Fruit fly (Drosophila melanogaster) whole organism, embryonic: ENCODE results near the gene CG14837.
A peak's percentile ranks its signal among the peaks of the same experiment; 100 is the strongest.

ENCODE experiments used
- CG10209 ChIP-seq: fragments of 200-800 bp; sonication (Bioruptor generic); optimal IDR thresholded peaks from 3 replicates; lab custom pipeline; 2017; ENCODE audit warnings: missing biosample characterization, mild to moderate bottlenecking, missing genetic modification characterization, missing genetic modification reagents
- CG10462 ChIP-seq: fragments of 200-800 bp; sonication (Bioruptor generic); optimal IDR thresholded peaks from 2 replicates; lab custom pipeline; 2016; ENCODE audit warnings: missing biosample characterization, missing genetic modification characterization
- CG10959 ChIP-seq: fragments of 200-800 bp; sonication (Bioruptor generic); IDR thresholded peaks from 2 replicates; pipeline ENCODE4 v1.3.6; 2022; ENCODE audit warnings: missing biosample characterization, missing genetic modification characterization
- CG11456 ChIP-seq: fragments of 200-800 bp; sonication (Bioruptor generic); IDR thresholded peaks from 3 replicates; pipeline ENCODE4 v1.3.6; 2022; ENCODE audit warnings: missing biosample characterization, missing genetic modification characterization
- CG11723 ChIP-seq: fragments of 200-800 bp; sonication (Bioruptor generic); optimal IDR thresholded peaks from 2 replicates; lab custom pipeline; 2017; ENCODE audit warnings: missing biosample characterization, mild to moderate bottlenecking, missing genetic modification characterization
- CG12769 ChIP-seq: fragments of 200-800 bp; sonication (Bioruptor generic); optimal IDR thresholded peaks from 2 replicates; lab custom pipeline; 2019; ENCODE audit warnings: missing biosample characterization, mild to moderate bottlenecking, missing genetic modification characterization, moderate library complexity
- CG13123 ChIP-seq: fragments of 200-800 bp; sonication (Bioruptor generic); optimal IDR thresholded peaks from 2 replicates; lab custom pipeline; 2016; ENCODE audit warnings: missing biosample characterization, missing genetic modification characterization
- CG1529 ChIP-seq: fragments of 200-800 bp; sonication (Bioruptor generic); optimal IDR thresholded peaks from 3 replicates; lab custom pipeline; 2018; ENCODE audit warnings: missing biosample characterization, missing genetic modification characterization
- CG16863 ChIP-seq: fragments of 200-800 bp; sonication (Bioruptor generic); optimal IDR thresholded peaks from 3 replicates; lab custom pipeline; 2016; ENCODE audit warnings: missing biosample characterization, missing genetic modification characterization
- CG17385 ChIP-seq: fragments of 200-800 bp; sonication (Bioruptor generic); optimal IDR thresholded peaks from 3 replicates; lab custom pipeline; 2018; ENCODE audit warnings: missing biosample characterization, mild to moderate bottlenecking, missing genetic modification characterization
- CG18262 ChIP-seq: fragments of 200-800 bp; optimal IDR thresholded peaks from 3 replicates; lab custom pipeline; 2019; ENCODE audit warnings: missing biosample characterization, mild to moderate bottlenecking, missing genetic modification characterization, moderate library complexity
- CG31441 ChIP-seq: fragments of 200-800 bp; sonication (Bioruptor generic); IDR thresholded peaks from 2 replicates; pipeline ENCODE4 v1.3.6; 2022; ENCODE audit warnings: missing biosample characterization, missing genetic modification characterization
- CG4360 ChIP-seq: fragments of 200-800 bp; sonication (Bioruptor generic); IDR thresholded peaks from 2 replicates; pipeline ENCODE4 v1.3.6; 2022; ENCODE audit warnings: missing biosample characterization, missing genetic modification characterization
- CG7357 ChIP-seq: fragments of 200-800 bp; sonication (Bioruptor generic); IDR thresholded peaks from 3 replicates; pipeline ENCODE4 v1.3.6; 2022; ENCODE audit warnings: missing biosample characterization, missing genetic modification characterization
- CG7786 ChIP-seq: fragments of 200-800 bp; sonication (Bioruptor generic); optimal IDR thresholded peaks from 2 replicates; lab custom pipeline; 2016; ENCODE audit warnings: missing biosample characterization, missing genetic modification characterization
- Camta ChIP-seq: fragments of 200-800 bp; sonication (Bioruptor generic); optimal IDR thresholded peaks from 2 replicates; lab custom pipeline; 2016; ENCODE audit warnings: missing biosample characterization, missing genetic modification characterization
- Doc2 ChIP-seq: fragments of 200-800 bp; sonication (Bioruptor generic); IDR thresholded peaks from 2 replicates; pipeline ENCODE4 v1.3.6; 2022; ENCODE audit warnings: missing biosample characterization, missing genetic modification characterization
- E2f2 ChIP-seq: fragments of 200-800 bp; sonication (Bioruptor generic); IDR thresholded peaks from 2 replicates; pipeline ENCODE4 v1.3.6; 2022; ENCODE audit warnings: missing biosample characterization, missing genetic modification characterization
- Elba2 ChIP-seq: fragments of 200-800 bp; sonication (Bioruptor generic); optimal IDR thresholded peaks from 3 replicates; lab custom pipeline; 2016; ENCODE audit warnings: missing biosample characterization, missing genetic modification characterization
- Ets65A ChIP-seq: fragments of 200-800 bp; sonication (Bioruptor generic); peaks from one replicate; lab custom pipeline; 2016; ENCODE audit warnings: missing biosample characterization, missing genetic modification characterization
- GATAe ChIP-seq: fragments of 200-800 bp; sonication (Bioruptor generic); conservative IDR thresholded peaks from 2 replicates; pipeline ENCODE4 v1.3.6; 2022; ENCODE audit warnings: missing biosample characterization, missing genetic modification characterization
- Gug ChIP-seq: fragments of 200-800 bp; sonication (Bioruptor generic); IDR thresholded peaks from 4 replicates; pipeline ENCODE4 v1.3.6; 2022; ENCODE audit warnings: missing biosample characterization, missing genetic modification characterization
- HLH3B ChIP-seq: fragments of 200-800 bp; sonication (Bioruptor generic); IDR thresholded peaks from 2 replicates; pipeline ENCODE4 v1.3.6; 2022; ENCODE audit warnings: missing biosample characterization, missing genetic modification characterization
- Hr3 ChIP-seq: fragments of 200-800 bp; sonication (Bioruptor generic); optimal IDR thresholded peaks from 3 replicates; lab custom pipeline; 2016; ENCODE audit warnings: missing biosample characterization, missing genetic modification characterization
- Kr ChIP-seq: fragments of 200-800 bp; sonication (Bioruptor generic); optimal IDR thresholded peaks from 2 replicates; lab custom pipeline; 2017; ENCODE audit warnings: missing biosample characterization, mild to moderate bottlenecking, missing genetic modification characterization
- Med ChIP-seq: fragments of 200-800 bp; sonication (Bioruptor generic); peaks from one replicate; lab custom pipeline; 2016; ENCODE audit warnings: missing biosample characterization, missing genetic modification characterization, mild to moderate bottlenecking, inconsistent platforms, moderate library complexity
- PHDP ChIP-seq: fragments of 200-800 bp; sonication (Bioruptor generic); optimal IDR thresholded peaks from 3 replicates; lab custom pipeline; 2018; ENCODE audit warnings: missing biosample characterization, mild to moderate bottlenecking, missing genetic modification characterization, moderate library complexity
- Sox102F ChIP-seq: fragments of 200-800 bp; sonication (Bioruptor generic); optimal IDR thresholded peaks from 2 replicates; lab custom pipeline; 2018; ENCODE audit warnings: missing biosample characterization, mild to moderate bottlenecking, missing genetic modification characterization, moderate library complexity
- Sry-β ChIP-seq: fragments of 200-800 bp; sonication (Bioruptor generic); optimal IDR thresholded peaks from 2 replicates; lab custom pipeline; 2018; ENCODE audit warnings: missing biosample characterization, mild to moderate bottlenecking, missing genetic modification characterization, moderate library complexity
- Ssrp ChIP-seq: fragments of 200-800 bp; sonication (Bioruptor generic); optimal IDR thresholded peaks from 2 replicates; lab custom pipeline; 2018; ENCODE audit warnings: missing biosample characterization, mild to moderate bottlenecking, missing genetic modification characterization, moderate library complexity
- Tbp ChIP-seq: fragments of >200 bp; optimal IDR thresholded peaks from 2 replicates; lab custom pipeline; 2018; ENCODE audit warnings: missing biosample characterization, missing genetic modification characterization
- Trl ChIP-seq, 3 experiments: fragments of >200 bp in 2 of 3; fragments of 200-800 bp in 1 of 3; sonication (Bioruptor generic) in 1 of 3; optimal IDR thresholded peaks; 2 replicates in 1 of 3; 3 replicates in 2 of 3; lab custom pipeline; 2016 to 2017; ENCODE audit warnings: missing biosample characterization in 1 of 3, missing genetic modification characterization in 1 of 3
- Xrp1 ChIP-seq: fragments of 200-800 bp; sonication (Bioruptor generic); IDR thresholded peaks from 2 replicates; pipeline ENCODE4 v1.3.6; 2022; ENCODE audit warnings: missing biosample characterization, missing genetic modification characterization
- ash1 ChIP-seq: fragments of 200-800 bp; sonication (Bioruptor generic); optimal IDR thresholded peaks from 2 replicates; lab custom pipeline; 2018; ENCODE audit warnings: missing biosample characterization, mild to moderate bottlenecking, missing genetic modification characterization
- bab2 ChIP-seq: fragments of 200-800 bp; sonication (Bioruptor generic); optimal IDR thresholded peaks from 2 replicates; lab custom pipeline; 2016; ENCODE audit warnings: missing biosample characterization, missing genetic modification characterization
- cg ChIP-seq: fragments of 200-800 bp; sonication (Bioruptor generic); optimal IDR thresholded peaks from 3 replicates; lab custom pipeline; 2019; ENCODE audit warnings: missing biosample characterization, mild to moderate bottlenecking, missing genetic modification characterization, moderate library complexity
- crol ChIP-seq: fragments of 200-800 bp; sonication (Bioruptor generic); IDR thresholded peaks from 2 replicates; pipeline ENCODE4 v1.3.6; 2022; ENCODE audit warnings: missing biosample characterization, missing genetic modification characterization
- hkb ChIP-seq, 2 experiments: fragments of 200-800 bp in 1 of 2; fragments of >200 bp in 1 of 2; sonication (Bioruptor generic) in 1 of 2; IDR thresholded peaks in 1 of 2; optimal IDR thresholded peaks in 1 of 2; 2 replicates each; pipeline versions ENCODE4 v1.3.6 to Lab custom; 2017 to 2022; ENCODE audit warnings: missing biosample characterization in 1 of 2, missing genetic modification characterization in 1 of 2
- onecut ChIP-seq: fragments of 200-800 bp; sonication (Bioruptor generic); IDR thresholded peaks from 2 replicates; pipeline ENCODE4 v1.3.6; 2022; ENCODE audit warnings: missing biosample characterization, missing genetic modification characterization
- prd ChIP-seq, 3 experiments: fragments of >200 bp in 2 of 3; fragments of 200-800 bp in 1 of 3; sonication (Bioruptor generic) in 1 of 3; optimal IDR thresholded peaks in 2 of 3; IDR thresholded peaks in 1 of 3; 2 replicates in 2 of 3; 3 replicates in 1 of 3; pipeline versions ENCODE4 v1.3.6 to Lab custom; 2017 to 2022; ENCODE audit warnings: missing biosample characterization in 1 of 3, missing genetic modification characterization in 1 of 3
- sd ChIP-seq: fragments of 200-800 bp; sonication (Bioruptor generic); optimal IDR thresholded peaks from 3 replicates; lab custom pipeline; 2018; ENCODE audit warnings: missing biosample characterization, mild to moderate bottlenecking, missing genetic modification characterization, moderate library complexity
- sob ChIP-seq: fragments of 200-800 bp; sonication (Bioruptor generic); IDR thresholded peaks from 2 replicates; pipeline ENCODE4 v1.3.6; 2022; ENCODE audit warnings: missing biosample characterization, missing genetic modification characterization
- stc ChIP-seq: fragments of 200-800 bp; sonication (Bioruptor generic); IDR thresholded peaks from 2 replicates; pipeline ENCODE4 v1.3.6; 2022; ENCODE audit warnings: missing biosample characterization, missing genetic modification characterization
- tgo ChIP-seq: fragments of 200-800 bp; sonication (Bioruptor generic); IDR thresholded peaks from 3 replicates; pipeline ENCODE4 v1.3.6; 2022; ENCODE audit warnings: missing biosample characterization, missing genetic modification characterization
- unpg ChIP-seq: fragments of 200-800 bp; sonication (Bioruptor generic); optimal IDR thresholded peaks from 3 replicates; lab custom pipeline; 2018; ENCODE audit warnings: missing biosample characterization, mild to moderate bottlenecking, missing genetic modification characterization, moderate library complexity
- vvl ChIP-seq: fragments of 200-800 bp; sonication (Bioruptor generic); IDR thresholded peaks from 2 replicates; pipeline ENCODE4 v1.3.6; 2022; ENCODE audit warnings: missing biosample characterization, missing genetic modification characterization
- zfh2 ChIP-seq: fragments of 200-800 bp; sonication (Bioruptor generic); optimal IDR thresholded peaks from 2 replicates; lab custom pipeline; 2016; ENCODE audit warnings: missing biosample characterization, missing genetic modification characterization

The CG14837 gene

DNA sequence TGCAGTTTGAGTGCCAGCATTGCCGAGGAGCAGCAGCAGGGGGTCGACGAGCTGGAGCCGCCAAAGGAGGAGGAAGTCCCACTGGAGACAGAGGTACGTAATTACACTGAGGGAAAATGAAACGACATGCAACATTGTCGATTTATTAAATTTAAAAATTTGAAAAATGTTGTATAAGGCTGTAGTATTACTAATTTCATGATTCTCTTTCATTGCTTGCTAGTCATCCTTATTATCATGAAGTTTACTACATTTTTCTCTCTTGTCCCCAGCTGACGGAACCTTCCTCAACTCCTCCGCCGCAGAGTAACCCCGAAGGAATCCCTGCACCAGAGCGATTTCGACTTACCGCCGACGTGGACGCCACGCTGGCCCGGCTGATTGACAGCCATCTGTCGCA is 43.6 kb upstream of the CG14837 start:
- TF ChIP-seq Med (GFP tag; lab: Kevin White, UChicago) (peak; percentile 24), bab2 (GFP tag; lab: Kevin White, UChicago) (no peak)

- TF ChIP-seq sd (tag; lab: Kevin White, UChicago) (peak; percentile 16), CG18262 (tag; lab: Kevin White, UChicago) (peak; percentile 16), tgo (peak; percentile 38; the same call in 2 of the 3 replicates), vvl (peak; percentile 29; the same call in 1 of the 2 replicates), Kr (no peak), cg (GFP tag; lab: Kevin White, UChicago) (no peak), CG1529 (GFP tag; lab: Kevin White, UChicago) (no peak), CG11456 (GFP tag; lab: Robert Waterston, UW) (no peak), Tbp (GFP tag; lab: Kevin White, UChicago) (no peak), Sry-β (GFP tag; lab: Kevin White, UChicago) (no peak), CG7786 (GFP tag; lab: Kevin White, UChicago) (no peak), CG7357 (GFP tag; lab: Robert Waterston, UW) (0 out of 3 replicates have a peak, but pooled peaks have one; percentile 18), Ets65A (peak; percentile 59), HLH3B (GFP tag; lab: Robert Waterston, UW) (peak; percentile 47), Ssrp (no peak), CG11723 (GFP tag; lab: Kevin White, UChicago) (no peak), Hr3 (no peak), Trl (optimal IDR thresholded peaks at IDR 0.05; lab: Kevin White, UChicago) (no peak), Trl (GFP tag; optimal IDR thresholded peaks at IDR 0.05; lab: Kevin White, UChicago) (no peak), unpg (GFP tag; lab: Kevin White, UChicago) (no peak), CG10462 (GFP tag; lab: Kevin White, UChicago) (no peak), CG10209 (GFP tag; lab: Kevin White, UChicago) (no peak), onecut (GFP tag; lab: Robert Waterston, UW) (no peak), ash1 (GFP tag; lab: Kevin White, UChicago) (no peak), Sox102F (GFP tag; lab: Kevin White, UChicago) (peak; percentile 47), CG12769 (no peak), Camta (GFP tag; lab: Kevin White, UChicago) (no peak), Gug (no peak), zfh2 (no peak), sob (GFP tag; lab: Robert Waterston, UW) (no peak), crol (GFP tag; lab: Robert Waterston, UW) (peak; percentile 29; the same call in 1 of the 2 replicates), prd (optimal IDR thresholded peaks at IDR 0.05; lab: Kevin White, UChicago) (no peak), prd (GFP tag; IDR thresholded peaks at IDR 0.05; lab: Robert Waterston, UW) (peak; percentile 32; the same call in 1 of the 3 replicates), PHDP (tag; lab: Kevin White, UChicago) (no peak), hkb (optimal IDR thresholded peaks at IDR 0.05; lab: Kevin White, UChicago) (no peak), hkb (GFP tag; IDR thresholded peaks at IDR 0.05; lab: Robert Waterston, UW) (peak; percentile 45; the same call in 1 of the 2 replicates), Elba2 (GFP tag; lab: Kevin White, UChicago) (no peak), Xrp1 (GFP tag; lab: Robert Waterston, UW) (no peak; the same call in 1 of the 2 replicates), CG13123 (no peak), E2f2 (GFP tag; lab: Robert Waterston, UW) (peak; percentile 19; the same call in 1 of the 2 replicates), stc (GFP tag; lab: Robert Waterston, UW) (no peak), GATAe (no peak), CG31441 (GFP tag; lab: Robert Waterston, UW) (peak; percentile 51), CG16863 (no peak), CG4360 (no peak), CG17385 (GFP tag; lab: Kevin White, UChicago) (no peak), CG10959 (GFP tag; lab: Robert Waterston, UW) (peak; percentile 10; the same call in 1 of the 2 replicates), Doc2 (no peak)
Observed at dm6 chr3L:7601122-7601841, 41.4 kb upstream of the CG14837 start.
